Worm (Caenorhabditis elegans): ENCODE results near the gene C56G2.15.
A peak's percentile ranks its signal among the peaks of the same experiment; 100 is the strongest.

The C56G2.15 gene

ce11 chrIII:6374947-6375415 is 7.3 kb upstream of the C56G2.15 start, which contains the start of the genes rps-13 and nfx-1 (continued):
- peak; percentile 46 for TF ChIP-seq tbx-2 (tag; optimal IDR thresholded peaks at IDR 0.05)
- peak; percentile 38 for TF ChIP-seq unc-42 (tag; optimal IDR thresholded peaks at IDR 0.05)
- no peak for TF ChIP-seq nhr-11 (tag; optimal IDR thresholded peaks at IDR 0.05)
- TF ChIP-seq K02D7.2 (tag; optimal IDR thresholded peaks at IDR 0.05): no peak
- TF ChIP-seq hlh-30 (tag; optimal IDR thresholded peaks at IDR 0.05; ENCODE audit: insufficient read depth): peak; percentile 78
- TF ChIP-seq sdc-2 (tag; optimal IDR thresholded peaks at IDR 0.05): no peak
- TF ChIP-seq dmd-4 (tag; optimal IDR thresholded peaks at IDR 0.05; ENCODE audit: borderline replicate concordance): no peak
- no peak for TF ChIP-seq npax-4 (tag; optimal IDR thresholded peaks at IDR 0.05)
- TF ChIP-seq ceh-45 (GFP tag; IDR thresholded peaks at IDR 0.05): no peak
- no peak for TF ChIP-seq pag-3 (tag; optimal IDR thresholded peaks at IDR 0.05; ENCODE audit: borderline replicate concordance)
- TF ChIP-seq lim-6 (tag; optimal IDR thresholded peaks at IDR 0.05): no peak
- no peak for TF ChIP-seq pqm-1 (tag; optimal IDR thresholded peaks at IDR 0.05)
- no peak for TF ChIP-seq ceh-19 (GFP tag; optimal IDR thresholded peaks at IDR 0.05)
- peak; percentile 61 for TF ChIP-seq ceh-31 (tag; optimal IDR thresholded peaks at IDR 0.05)
- no peak for TF ChIP-seq ceh-9 (tag; optimal IDR thresholded peaks at IDR 0.05)
- TF ChIP-seq madf-2 (tag; optimal IDR thresholded peaks at IDR 0.05): no peak
- no peak for TF ChIP-seq Y22D7AL.16 (tag; optimal IDR thresholded peaks at IDR 0.05)
- TF ChIP-seq zip-5 (tag; optimal IDR thresholded peaks at IDR 0.05): no peak
- TF ChIP-seq ceh-30 (tag; optimal IDR thresholded peaks at IDR 0.05): peak; percentile 87
- TF ChIP-seq F13H6.1 (tag; optimal IDR thresholded peaks at IDR 0.05): no peak
- TF ChIP-seq pha-2 (tag; optimal IDR thresholded peaks at IDR 0.05): no peak
- TF ChIP-seq hlh-6 (tag; optimal IDR thresholded peaks at IDR 0.05): no peak
- no peak for TF ChIP-seq K09A11.1 (tag; optimal IDR thresholded peaks at IDR 0.05; ENCODE audit: insufficient read depth)
- TF ChIP-seq rnt-1 (tag; optimal IDR thresholded peaks at IDR 0.05): peak; percentile 66
- TF ChIP-seq ceh-24 (tag; optimal IDR thresholded peaks at IDR 0.05): no peak
- TF ChIP-seq hlh-8 (tag; optimal IDR thresholded peaks at IDR 0.05): no peak
- no peak for TF ChIP-seq pros-1 (tag; optimal IDR thresholded peaks at IDR 0.05)
- no peak for TF ChIP-seq che-1 (tag; optimal IDR thresholded peaks at IDR 0.05)
- no peak for TF ChIP-seq ztf-16 (tag; optimal IDR thresholded peaks at IDR 0.05)
- TF ChIP-seq pax-1 (tag; optimal IDR thresholded peaks at IDR 0.05): no peak
- no peak for TF ChIP-seq hlh-15 (tag; optimal IDR thresholded peaks at IDR 0.05)
- peak; percentile 36 for TF ChIP-seq elt-2 (tag; optimal IDR thresholded peaks at IDR 0.05)
- peak; percentile 57 for TF ChIP-seq unc-55 (GFP tag; optimal IDR thresholded peaks at IDR 0.05)
- TF ChIP-seq lin-11 (tag; optimal IDR thresholded peaks at IDR 0.05): no peak
- peak; percentile 35 for TF ChIP-seq ref-2 (tag; optimal IDR thresholded peaks at IDR 0.05)
- TF ChIP-seq ceh-22 (tag; optimal IDR thresholded peaks at IDR 0.05): no peak
- no peak for TF ChIP-seq ama-1 (optimal IDR thresholded peaks at IDR 0.05)
- TF ChIP-seq syd-9 (tag; optimal IDR thresholded peaks at IDR 0.05): no peak
- no peak for TF ChIP-seq C08G9.2 (tag; optimal IDR thresholded peaks at IDR 0.05)
- TF ChIP-seq ceh-48 (tag; optimal IDR thresholded peaks at IDR 0.05): peak; percentile 50
- TF ChIP-seq pat-9 (tag; optimal IDR thresholded peaks at IDR 0.05): no peak

- TF ChIP-seq ceh-2 (tag; optimal IDR thresholded peaks at IDR 0.05) (no peak), ama-1 (optimal IDR thresholded peaks at IDR 0.05) (peak; percentile 17)
Measured at ce11 chrIII:6373850-6374474, 6.3 kb upstream of the C56G2.15 start.

ce11 chrIII:6368524-6368923 is 825 bp upstream of the C56G2.15 start:
- TF ChIP-seq C08G9.2 (tag; optimal IDR thresholded peaks at IDR 0.05): no peak
- TF ChIP-seq tbx-2 (tag; optimal IDR thresholded peaks at IDR 0.05): no peak
- TF ChIP-seq Y22D7AL.16 (tag; optimal IDR thresholded peaks at IDR 0.05): no peak
- no peak for TF ChIP-seq tbx-7 (tag; optimal IDR thresholded peaks at IDR 0.05)
- TF ChIP-seq fax-1 (tag; optimal IDR thresholded peaks at IDR 0.05): no peak
